Worm (Caenorhabditis elegans) whole organism, L1 larva: Measurements from ENCODE around the gene zyg-11.

Experiments
- aly-2 ChIP-seq: fragments of 150-350 bp; optimal IDR thresholded peaks from 2 replicates; lab custom pipeline; 2014; ENCODE audit warnings: missing biosample characterization, missing genetic modification characterization
- egl-27 ChIP-seq, 2 experiments: fragments of 150-350 bp in 1 of 2; sonication (generic microtip); optimal IDR thresholded peaks; 3 replicates each; lab custom pipeline; 2017 to 2018; ENCODE audit warnings: missing biosample characterization in 2 of 2, missing genetic modification characterization in 2 of 2, missing genetic modification reagents in 2 of 2
- mdl-1 ChIP-seq, 2 experiments: fragments of 150-350 bp; optimal IDR thresholded peaks; 2 replicates each; lab custom pipeline; 2014 to 2017; ENCODE audit warnings: missing biosample characterization in 2 of 2, missing genetic modification characterization in 2 of 2, inconsistent platforms in 1 of 2

ce11 chrII:7991279-7991678, 26.2 kb upstream of the zyg-11 start:
- TF ChIP-seq egl-27 (tag; optimal IDR thresholded peaks at IDR 0.05; lab: Kevin White, UChicago) (no peak), mdl-1 (tag; optimal IDR thresholded peaks at IDR 0.05; lab: Kevin White, UChicago) (no peak), aly-2 (tag; lab: Kevin White, UChicago) (no peak)
